Fruit fly (Drosophila melanogaster) whole organism, embryonic: ENCODE data around the gene Mabi.

Experiments
- Atf6 ChIP-seq: fragments of 200-800 bp; sonication (Bioruptor generic); IDR thresholded peaks from 2 replicates; pipeline ENCODE4 v1.3.6; 2022; ENCODE audit warnings: missing biosample characterization, missing genetic modification characterization
- CG10321 ChIP-seq: fragments of 200-800 bp; sonication (Bioruptor generic); IDR thresholded peaks from 2 replicates; pipeline ENCODE4 v1.3.6; 2022; ENCODE audit warnings: missing biosample characterization, missing genetic modification characterization
- CG11085 ChIP-seq: fragments of 200-800 bp; sonication (Bioruptor generic); IDR thresholded peaks from 2 replicates; pipeline ENCODE4 v1.3.6; 2022; ENCODE audit warnings: missing biosample characterization, missing genetic modification characterization
- CG12299 ChIP-seq: fragments of 200-800 bp; sonication (Bioruptor generic); optimal IDR thresholded peaks from 2 replicates; lab custom pipeline; 2018; ENCODE audit warnings: missing biosample characterization, mild to moderate bottlenecking, missing genetic modification characterization
- CG14014 ChIP-seq: fragments of 200-800 bp; sonication (Bioruptor generic); IDR thresholded peaks from 2 replicates; pipeline ENCODE4 v1.3.6; 2022; ENCODE audit warnings: missing biosample characterization, missing genetic modification characterization
- CG14710 ChIP-seq: fragments of 200-800 bp; sonication (Bioruptor generic); optimal IDR thresholded peaks from 3 replicates; lab custom pipeline; 2019; ENCODE audit warnings: missing biosample characterization, mild to moderate bottlenecking, missing genetic modification characterization, moderate library complexity
- CG16813 ChIP-seq: fragments of 200-800 bp; sonication (Bioruptor generic); IDR thresholded peaks from 3 replicates; pipeline ENCODE4 v1.3.6; 2022; ENCODE audit warnings: missing biosample characterization, missing genetic modification characterization; ENCODE audit not compliant: partially characterized antibody
- CG17385 ChIP-seq: fragments of 200-800 bp; sonication (Bioruptor generic); optimal IDR thresholded peaks from 3 replicates; lab custom pipeline; 2018; ENCODE audit warnings: missing biosample characterization, mild to moderate bottlenecking, missing genetic modification characterization
- CG30020 ChIP-seq: fragments of 200-800 bp; optimal IDR thresholded peaks from 2 replicates; lab custom pipeline; 2019; ENCODE audit warnings: missing biosample characterization, mild to moderate bottlenecking, missing genetic modification characterization, moderate library complexity
- CG3065 ChIP-seq: fragments of 200-800 bp; sonication (Bioruptor generic); optimal IDR thresholded peaks from 2 replicates; lab custom pipeline; 2016; ENCODE audit warnings: missing biosample characterization, missing genetic modification characterization
- CG33213 ChIP-seq: fragments of 200-800 bp; sonication (Bioruptor generic); optimal IDR thresholded peaks from 3 replicates; lab custom pipeline; 2016; ENCODE audit warnings: missing biosample characterization, missing genetic modification characterization
- CG34376 ChIP-seq: fragments of 200-800 bp; sonication (Bioruptor generic); optimal IDR thresholded peaks from 2 replicates; lab custom pipeline; 2018; ENCODE audit warnings: missing biosample characterization, mild to moderate bottlenecking, missing genetic modification characterization
- CG4360 ChIP-seq: fragments of 200-800 bp; sonication (Bioruptor generic); IDR thresholded peaks from 2 replicates; pipeline ENCODE4 v1.3.6; 2022; ENCODE audit warnings: missing biosample characterization, missing genetic modification characterization
- CG4424 ChIP-seq: fragments of 200-800 bp; sonication (Bioruptor generic); optimal IDR thresholded peaks from 3 replicates; lab custom pipeline; 2016; ENCODE audit warnings: missing biosample characterization, missing genetic modification characterization
- CG6854 ChIP-seq: fragments of 200-800 bp; sonication (Bioruptor generic); optimal IDR thresholded peaks from 3 replicates; lab custom pipeline; 2017; ENCODE audit warnings: missing biosample characterization, mild to moderate bottlenecking, missing genetic modification characterization
- CG7271 ChIP-seq: fragments of 200-800 bp; sonication (Bioruptor generic); optimal IDR thresholded peaks from 2 replicates; lab custom pipeline; 2018; ENCODE audit warnings: missing biosample characterization, mild to moderate bottlenecking, missing genetic modification characterization, moderate library complexity
- CG9215 ChIP-seq: fragments of 200-800 bp; sonication (Bioruptor generic); IDR thresholded peaks from 2 replicates; pipeline ENCODE4 v1.3.6; 2022; ENCODE audit warnings: missing biosample characterization, missing genetic modification characterization
- Dbx ChIP-seq: fragments of 200-800 bp; sonication (Bioruptor generic); IDR thresholded peaks from 3 replicates; pipeline ENCODE4 v1.3.6; 2022; ENCODE audit warnings: missing biosample characterization, missing genetic modification characterization
- Deaf1 ChIP-seq: fragments of 200-800 bp; optimal IDR thresholded peaks from 3 replicates; lab custom pipeline; 2019; ENCODE audit warnings: missing biosample characterization, mild to moderate bottlenecking, missing genetic modification characterization, moderate library complexity
- E2f1 ChIP-seq: fragments of 200-800 bp; sonication (Bioruptor generic); IDR thresholded peaks from 2 replicates; pipeline ENCODE4 v1.3.6; 2022; ENCODE audit warnings: missing biosample characterization, missing genetic modification characterization
- H2.0 ChIP-seq: fragments of 200-800 bp; sonication (Bioruptor generic); IDR thresholded peaks from 2 replicates; pipeline ENCODE4 v1.3.6; 2022; ENCODE audit warnings: missing biosample characterization, missing genetic modification characterization
- HLHmδ ChIP-seq: fragments of 200-800 bp; sonication (Bioruptor generic); optimal IDR thresholded peaks from 2 replicates; lab custom pipeline; 2018; ENCODE audit warnings: missing biosample characterization, mild to moderate bottlenecking, missing genetic modification characterization, moderate library complexity
- Med ChIP-seq: fragments of 200-800 bp; sonication (Bioruptor generic); peaks from one replicate; lab custom pipeline; 2016; ENCODE audit warnings: missing biosample characterization, missing genetic modification characterization, mild to moderate bottlenecking, inconsistent platforms, moderate library complexity
- Pdp1 ChIP-seq, 2 experiments: fragments of 200-800 bp; sonication (Bioruptor generic); optimal IDR thresholded peaks; 3 replicates each; lab custom pipeline; 2016; ENCODE audit warnings: missing biosample characterization in 2 of 2, missing genetic modification characterization in 2 of 2, mild to moderate bottlenecking in 1 of 2, moderate library complexity in 1 of 2
- Scr ChIP-seq: fragments of 200-800 bp; sonication (Bioruptor generic); IDR thresholded peaks from 2 replicates; pipeline ENCODE4 v1.3.6; 2022; ENCODE audit warnings: missing biosample characterization, missing genetic modification characterization; ENCODE audit not compliant: partially characterized antibody
- Sry-δ ChIP-seq: fragments of 200-800 bp; sonication (Bioruptor generic); optimal IDR thresholded peaks from 2 replicates; lab custom pipeline; 2016; ENCODE audit warnings: missing biosample characterization, missing genetic modification characterization
- Taf1 ChIP-seq: fragments of 200-800 bp; sonication (Bioruptor generic); IDR thresholded peaks from 2 replicates; pipeline ENCODE4 v1.3.6; 2022; ENCODE audit warnings: missing biosample characterization, missing genetic modification characterization
- Trl ChIP-seq, 3 experiments: fragments of >200 bp in 2 of 3; fragments of 200-800 bp in 1 of 3; sonication (Bioruptor generic) in 1 of 3; optimal IDR thresholded peaks; 2 replicates in 1 of 3; 3 replicates in 2 of 3; lab custom pipeline; 2016 to 2017; ENCODE audit warnings: missing biosample characterization in 1 of 3, missing genetic modification characterization in 1 of 3
- chm ChIP-seq: fragments of 200-800 bp; sonication (Bioruptor generic); IDR thresholded peaks from 2 replicates; pipeline ENCODE4 v1.3.6; 2022; ENCODE audit warnings: missing biosample characterization, missing genetic modification characterization
- corto ChIP-seq: fragments of 200-800 bp; sonication (Bioruptor generic); optimal IDR thresholded peaks from 2 replicates; lab custom pipeline; 2016; ENCODE audit warnings: missing biosample characterization, mild to moderate bottlenecking, missing genetic modification characterization, moderate library complexity
- cwo ChIP-seq: fragments of 200-800 bp; sonication (Bioruptor generic); optimal IDR thresholded peaks from 3 replicates; lab custom pipeline; 2017; ENCODE audit warnings: missing biosample characterization, missing genetic modification characterization, mild to moderate bottlenecking, moderate library complexity, missing genetic modification reagents
- en ChIP-seq: fragments of 200-800 bp; sonication (Bioruptor generic); optimal IDR thresholded peaks from 2 replicates; lab custom pipeline; 2016; ENCODE audit warnings: missing biosample characterization, missing genetic modification characterization
- esg ChIP-seq: fragments of 200-800 bp; sonication (Bioruptor generic); conservative IDR thresholded peaks from 2 replicates; pipeline ENCODE4 v1.3.6; 2022; ENCODE audit warnings: missing biosample characterization, missing genetic modification characterization
- ftz-f1 ChIP-seq: fragments of 200-800 bp; sonication (Bioruptor generic); optimal IDR thresholded peaks from 2 replicates; lab custom pipeline; 2016; ENCODE audit warnings: missing biosample characterization, missing genetic modification characterization
- gro ChIP-seq: fragments of 200-800 bp; sonication (Bioruptor generic); optimal IDR thresholded peaks from 2 replicates; lab custom pipeline; 2016; ENCODE audit warnings: missing biosample characterization, missing genetic modification characterization
- hkb ChIP-seq, 2 experiments: fragments of 200-800 bp in 1 of 2; fragments of >200 bp in 1 of 2; sonication (Bioruptor generic) in 1 of 2; IDR thresholded peaks in 1 of 2; optimal IDR thresholded peaks in 1 of 2; 2 replicates each; pipeline versions ENCODE4 v1.3.6 to Lab custom; 2017 to 2022; ENCODE audit warnings: missing biosample characterization in 1 of 2, missing genetic modification characterization in 1 of 2
- hth ChIP-seq: fragments of >200 bp; optimal IDR thresholded peaks from 2 replicates; lab custom pipeline; 2017; ENCODE audit warnings: inconsistent platforms
- jing ChIP-seq: fragments of 200-800 bp; sonication (Bioruptor generic); optimal IDR thresholded peaks from 2 replicates; lab custom pipeline; 2018; ENCODE audit warnings: missing biosample characterization, mild to moderate bottlenecking, missing genetic modification characterization
- kay ChIP-seq: fragments of 200-800 bp; sonication (Bioruptor generic); optimal IDR thresholded peaks from 2 replicates; lab custom pipeline; 2016; ENCODE audit warnings: missing biosample characterization, missing genetic modification characterization
- kni ChIP-seq: fragments of 200-800 bp; sonication (Bioruptor generic); optimal IDR thresholded peaks from 3 replicates; lab custom pipeline; 2017; ENCODE audit warnings: mild to moderate bottlenecking, missing biosample characterization, missing genetic modification reagents, missing genetic modification characterization
- onecut ChIP-seq: fragments of 200-800 bp; sonication (Bioruptor generic); IDR thresholded peaks from 2 replicates; pipeline ENCODE4 v1.3.6; 2022; ENCODE audit warnings: missing biosample characterization, missing genetic modification characterization
- pum ChIP-seq: fragments of 200-800 bp; sonication (Bioruptor generic); optimal IDR thresholded peaks from 2 replicates; lab custom pipeline; 2016; ENCODE audit warnings: missing biosample characterization, missing genetic modification characterization
- sd ChIP-seq: fragments of 200-800 bp; sonication (Bioruptor generic); optimal IDR thresholded peaks from 3 replicates; lab custom pipeline; 2018; ENCODE audit warnings: missing biosample characterization, mild to moderate bottlenecking, missing genetic modification characterization, moderate library complexity
- slbo ChIP-seq: fragments of 200-800 bp; sonication (Bioruptor generic); IDR thresholded peaks from 2 replicates; pipeline ENCODE4 v1.3.6; 2022; ENCODE audit warnings: missing biosample characterization, missing genetic modification characterization
- sob ChIP-seq: fragments of 200-800 bp; sonication (Bioruptor generic); IDR thresholded peaks from 2 replicates; pipeline ENCODE4 v1.3.6; 2022; ENCODE audit warnings: missing biosample characterization, missing genetic modification characterization
- tgo ChIP-seq: fragments of 200-800 bp; sonication (Bioruptor generic); IDR thresholded peaks from 3 replicates; pipeline ENCODE4 v1.3.6; 2022; ENCODE audit warnings: missing biosample characterization, missing genetic modification characterization
- tup ChIP-seq: fragments of 200-800 bp; sonication (Bioruptor generic); optimal IDR thresholded peaks from 2 replicates; lab custom pipeline; 2016; ENCODE audit warnings: missing biosample characterization, mild to moderate bottlenecking, missing genetic modification characterization, moderate library complexity
- unpg ChIP-seq: fragments of 200-800 bp; sonication (Bioruptor generic); optimal IDR thresholded peaks from 3 replicates; lab custom pipeline; 2018; ENCODE audit warnings: missing biosample characterization, mild to moderate bottlenecking, missing genetic modification characterization, moderate library complexity
- vvl ChIP-seq: fragments of 200-800 bp; sonication (Bioruptor generic); IDR thresholded peaks from 2 replicates; pipeline ENCODE4 v1.3.6; 2022; ENCODE audit warnings: missing biosample characterization, missing genetic modification characterization

Mabi gene

DNA sequence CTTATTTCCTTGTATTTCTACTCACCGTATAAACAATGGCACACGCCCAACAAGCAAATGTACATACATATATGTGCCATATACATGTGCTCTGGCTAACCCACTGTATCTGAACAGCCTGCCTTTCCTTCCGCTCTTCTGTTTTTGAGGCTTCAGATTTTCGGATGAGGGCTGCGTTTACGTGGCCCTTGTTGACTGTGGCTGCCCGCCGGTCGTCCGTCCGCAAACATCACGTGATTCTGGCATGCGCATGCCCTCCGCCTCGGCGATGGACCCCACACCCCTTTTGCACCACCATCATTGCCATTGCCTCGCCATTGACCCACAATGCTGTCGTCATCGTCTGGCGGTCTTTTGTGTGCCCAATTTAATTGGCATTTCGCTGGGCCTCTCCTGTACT is 29.2 kb downstream of the Mabi start (continued):
- TF ChIP-seq CG34376 (no peak), Sry-δ (no peak), hkb (optimal IDR thresholded peaks at IDR 0.05; lab: Kevin White, UChicago) (no peak), hkb (GFP tag; IDR thresholded peaks at IDR 0.05; lab: Robert Waterston, UW) (peak; percentile 79), Deaf1 (tag; lab: Kevin White, UChicago) (peak; percentile 44), E2f1 (GFP tag; lab: Robert Waterston, UW) (no peak), CG10321 (GFP tag; lab: Robert Waterston, UW) (no peak), vvl (GFP tag; lab: Robert Waterston, UW) (peak; percentile 60; the same call in 1 of the 2 replicates), Taf1 (GFP tag; lab: Robert Waterston, UW) (no peak), Atf6 (peak; percentile 45; the same call in 1 of the 2 replicates), CG4360 (GFP tag; lab: Robert Waterston, UW) (no peak)

DNA sequence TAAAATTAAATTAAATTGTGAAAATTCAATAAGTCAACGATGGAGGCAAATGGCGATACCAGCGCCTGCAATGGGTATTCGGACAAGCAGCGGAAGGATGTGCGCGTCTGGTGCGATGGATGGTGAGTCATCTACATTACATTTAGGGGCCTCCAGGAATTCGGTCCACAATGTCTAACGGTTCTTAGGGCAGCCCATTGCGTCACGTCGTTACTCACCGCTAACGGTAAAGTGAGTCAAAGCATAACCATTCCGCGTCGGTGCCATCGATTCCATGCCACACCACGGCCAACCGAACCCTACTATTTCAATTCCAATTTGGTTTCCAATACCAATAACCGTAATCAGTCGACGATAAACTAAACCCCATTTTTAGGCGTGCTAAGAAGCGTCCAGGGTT is 30.3 kb downstream of the Mabi start:
- no peak for TF ChIP-seq CG9215
- TF ChIP-seq Med, result peak; percentile 34
- no peak for TF ChIP-seq corto
- TF ChIP-seq kni, result no peak
- TF ChIP-seq CG7271, result no peak
- TF ChIP-seq unpg (GFP tag; lab: Kevin White, UChicago), result no peak
- TF ChIP-seq CG12299, result no peak
- no peak for TF ChIP-seq CG11085 (GFP tag; lab: Robert Waterston, UW)
- peak; percentile 13 for TF ChIP-seq cwo (GFP tag; lab: Kevin White, UChicago)
- TF ChIP-seq jing (GFP tag; lab: Kevin White, UChicago), result no peak
- TF ChIP-seq H2.0 (GFP tag; lab: Robert Waterston, UW), result no peak
- TF ChIP-seq CG3065 (GFP tag; lab: Kevin White, UChicago), result no peak
- peak; percentile 13 for TF ChIP-seq CG6854 (GFP tag; lab: Kevin White, UChicago)
- TF ChIP-seq gro (GFP tag; lab: Kevin White, UChicago), result no peak
- peak; percentile 40 for TF ChIP-seq kay (GFP tag; lab: Kevin White, UChicago)
- TF ChIP-seq hth, result no peak
- no peak for TF ChIP-seq CG33213 (GFP tag; lab: Kevin White, UChicago)
- peak in 1 of 2 experiments; percentile 76 for TF ChIP-seq Pdp1 (GFP tag; optimal IDR thresholded peaks at IDR 0.05; lab: Kevin White, UChicago)
- TF ChIP-seq sd (tag; lab: Kevin White, UChicago), result peak; percentile 60
- no peak for TF ChIP-seq HLHmδ (GFP tag; lab: Kevin White, UChicago)
- no peak for TF ChIP-seq esg (GFP tag; lab: Robert Waterston, UW)
- no peak for TF ChIP-seq Scr (GFP tag; lab: Robert Waterston, UW)
- 0 out of 2 replicates have a peak, but pooled peaks have one; percentile 2 for TF ChIP-seq onecut
- TF ChIP-seq chm (GFP tag; lab: Robert Waterston, UW), result peak; percentile 51; the same call in 1 of the 2 replicates
- TF ChIP-seq en, result no peak
- TF ChIP-seq CG4424 (GFP tag; lab: Kevin White, UChicago), result no peak

DNA sequence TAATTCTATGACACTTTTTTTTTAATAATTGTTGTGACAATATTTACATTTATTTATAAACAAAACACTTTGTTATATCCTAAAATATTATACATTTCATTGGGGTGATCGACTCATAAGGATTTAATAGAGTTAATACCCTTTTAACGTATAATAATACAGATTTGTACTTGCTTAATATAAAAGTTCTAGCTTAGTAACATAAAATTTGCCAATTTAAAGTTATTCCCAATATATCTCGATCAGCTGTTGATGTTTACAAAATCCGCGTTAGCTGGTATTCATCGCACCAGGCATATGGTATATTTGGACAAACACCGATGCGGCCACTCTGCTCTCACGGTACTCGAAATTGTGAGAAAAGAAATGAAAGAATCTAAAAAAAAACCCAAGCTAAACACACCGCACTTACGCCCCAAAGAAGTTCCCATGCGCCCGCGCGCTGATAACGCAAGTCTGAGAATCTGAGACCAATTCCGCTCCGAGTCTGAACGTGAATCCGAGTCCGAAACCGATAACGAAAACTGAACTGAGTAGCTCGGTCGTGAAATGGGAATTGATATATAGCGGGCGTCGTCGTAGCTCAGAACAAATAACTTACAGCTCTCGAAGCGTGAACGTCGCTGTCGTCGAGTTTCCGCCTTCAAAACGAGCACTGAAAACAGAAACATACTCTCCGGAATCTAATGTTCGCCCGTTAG is 30.9 kb downstream of the Mabi start, which contains the start of gene Pect:
Pect (plus strand) TSS at position 326 of the 701 bp plus-strand sequence.
- TF ChIP-seq pum (GFP tag; lab: Kevin White, UChicago), result no peak
- peak; percentile 5 for TF ChIP-seq CG17385 (GFP tag; lab: Kevin White, UChicago)
- peak; percentile 53 for TF ChIP-seq CG16813 (GFP tag; lab: Robert Waterston, UW)
- TF ChIP-seq tup (GFP tag; lab: Kevin White, UChicago), result no peak
- no peak; the same call in 2 of the 3 replicates for TF ChIP-seq Dbx (GFP tag; lab: Robert Waterston, UW)
- TF ChIP-seq slbo (GFP tag; lab: Robert Waterston, UW), result peak; percentile 73
- peak in 1 of 2 experiments; percentile 66 for TF ChIP-seq Trl (optimal IDR thresholded peaks at IDR 0.05; lab: Kevin White, UChicago)
- no peak for TF ChIP-seq Trl (GFP tag; optimal IDR thresholded peaks at IDR 0.05; lab: Kevin White, UChicago)
- peak; percentile 37; the same call in 2 of the 3 replicates for TF ChIP-seq tgo (GFP tag; lab: Robert Waterston, UW)
- peak; percentile 19; the same call in 1 of the 2 replicates for TF ChIP-seq CG14014
- peak; percentile 16 for TF ChIP-seq CG30020 (tag; lab: Kevin White, UChicago)
- peak; percentile 55; the same call in 1 of the 2 replicates for TF ChIP-seq sob
- TF ChIP-seq CG34376, result peak; percentile 96
- peak; percentile 4 for TF ChIP-seq ftz-f1 (GFP tag; lab: Kevin White, UChicago)
- peak; percentile 69 for TF ChIP-seq CG14710 (tag; lab: Kevin White, UChicago)
